Worm (Caenorhabditis elegans) whole organism, mixed stage, embryonic: ENCODE measurements around the gene brf-1.
A peak's percentile ranks its signal among the peaks of the same experiment; 100 is the strongest.

Source experiments
- M03D4.4 ChIP-seq: sonication (generic microtip); optimal IDR thresholded peaks from 2 replicates; lab custom pipeline; 2017; ENCODE audit warnings: mild to moderate bottlenecking, missing genetic modification characterization, missing compliant biosample characterization
- blmp-1 ChIP-seq: fragments of 150-350 bp; optimal IDR thresholded peaks from 2 replicates; lab custom pipeline; 2014; ENCODE audit warnings: missing biosample characterization, missing genetic modification characterization
- ceh-39 ChIP-seq: fragments of 150-350 bp; optimal IDR thresholded peaks from 2 replicates; lab custom pipeline; 2014; ENCODE audit warnings: missing biosample characterization, missing genetic modification characterization
- ceh-43 ChIP-seq: fragments of 200-800 bp; sonication (Bioruptor generic); optimal IDR thresholded peaks from 2 replicates; lab custom pipeline; 2018; ENCODE audit warnings: mild to moderate bottlenecking, missing genetic modification characterization, moderate library complexity, missing compliant biosample characterization
- ceh-83 ChIP-seq: fragments of 200-800 bp; sonication (Bioruptor generic); optimal IDR thresholded peaks from 2 replicates; lab custom pipeline; 2018; ENCODE audit warnings: mild to moderate bottlenecking, missing genetic modification characterization, missing compliant biosample characterization
- ces-1 ChIP-seq: fragments of 150-350 bp; optimal IDR thresholded peaks from 2 replicates; lab custom pipeline; 2014; ENCODE audit warnings: missing biosample characterization, missing genetic modification reagents, missing genetic modification characterization
- cnd-1 ChIP-seq: fragments of 200-800 bp; sonication (Bioruptor generic); optimal IDR thresholded peaks from 2 replicates; lab custom pipeline; 2018; ENCODE audit warnings: mild to moderate bottlenecking, missing genetic modification characterization, missing compliant biosample characterization
- drap-1 ChIP-seq: fragments of 200-800 bp; sonication (Bioruptor generic); optimal IDR thresholded peaks from 3 replicates; lab custom pipeline; 2018; ENCODE audit warnings: mild to moderate bottlenecking, missing genetic modification characterization, missing compliant biosample characterization
- elt-1 ChIP-seq: sonication (generic microtip); optimal IDR thresholded peaks from 2 replicates; lab custom pipeline; 2017; ENCODE audit warnings: missing genetic modification characterization, mild to moderate bottlenecking, missing compliant biosample characterization, antibody characterized with exemption, moderate library complexity, borderline replicate concordance; ENCODE audit not compliant: insufficient read depth
- elt-3 ChIP-seq: fragments of 150-350 bp; optimal IDR thresholded peaks from 2 replicates; lab custom pipeline; 2014; ENCODE audit warnings: missing biosample characterization, missing genetic modification characterization
- flh-1 ChIP-seq: fragments of 200-800 bp; sonication (Bioruptor generic); optimal IDR thresholded peaks from 2 replicates; lab custom pipeline; 2018; ENCODE audit warnings: mild to moderate bottlenecking, missing genetic modification characterization, moderate library complexity, missing compliant biosample characterization
- ham-2 ChIP-seq: fragments of 200-800 bp; sonication (Bioruptor generic); optimal IDR thresholded peaks from 2 replicates; lab custom pipeline; 2018; ENCODE audit warnings: mild to moderate bottlenecking, missing genetic modification characterization, missing compliant biosample characterization
- hlh-1 ChIP-seq: fragments of 150-350 bp; optimal IDR thresholded peaks from 2 replicates; lab custom pipeline; 2014; ENCODE audit warnings: missing biosample characterization, missing genetic modification reagents, missing genetic modification characterization
- lin-13 ChIP-seq: fragments of 150-350 bp; optimal IDR thresholded peaks from 2 replicates; lab custom pipeline; 2014; ENCODE audit warnings: missing biosample characterization, missing genetic modification characterization
- lin-32 ChIP-seq: fragments of 200-800 bp; sonication (Bioruptor generic); optimal IDR thresholded peaks from 2 replicates; lab custom pipeline; 2018; ENCODE audit warnings: mild to moderate bottlenecking, missing genetic modification characterization, missing compliant biosample characterization
- lsy-2 ChIP-seq: fragments of 150-350 bp; optimal IDR thresholded peaks from 2 replicates; lab custom pipeline; 2014; ENCODE audit warnings: missing biosample characterization, missing genetic modification characterization
- mep-1 ChIP-seq: fragments of 150-350 bp; optimal IDR thresholded peaks from 2 replicates; lab custom pipeline; 2017; ENCODE audit warnings: missing biosample characterization, missing genetic modification reagents, missing genetic modification characterization, inconsistent platforms
- mls-2 ChIP-seq: sonication (generic microtip); optimal IDR thresholded peaks from 2 replicates; lab custom pipeline; 2016; ENCODE audit warnings: mild to moderate bottlenecking, missing genetic modification characterization, moderate library complexity, missing compliant biosample characterization
- nhr-2 ChIP-seq: fragments of 150-350 bp; optimal IDR thresholded peaks from 2 replicates; lab custom pipeline; 2014; ENCODE audit warnings: missing biosample characterization, missing genetic modification characterization
- nhr-237 ChIP-seq: fragments of 150-350 bp; optimal IDR thresholded peaks from 2 replicates; lab custom pipeline; 2014; ENCODE audit warnings: missing biosample characterization, missing genetic modification characterization
- nhr-28 ChIP-seq: fragments of 150-350 bp; optimal IDR thresholded peaks from 2 replicates; lab custom pipeline; 2014; ENCODE audit warnings: missing biosample characterization, missing genetic modification characterization
- nhr-76 ChIP-seq: sonication (generic microtip); optimal IDR thresholded peaks from 2 replicates; lab custom pipeline; 2017; ENCODE audit warnings: missing biosample characterization, missing genetic modification characterization
- pha-4 ChIP-seq: fragments of 150-350 bp; optimal IDR thresholded peaks from 2 replicates; lab custom pipeline; 2018; ENCODE audit warnings: missing biosample characterization, missing genetic modification reagents, missing genetic modification characterization
- sem-2 ChIP-seq: fragments of 200-800 bp; sonication (Bioruptor generic); optimal IDR thresholded peaks from 2 replicates; lab custom pipeline; 2018; ENCODE audit warnings: mild to moderate bottlenecking, missing genetic modification characterization, missing compliant biosample characterization
- sptf-1 ChIP-seq: sonication (generic microtip); optimal IDR thresholded peaks from 2 replicates; lab custom pipeline; 2017; ENCODE audit warnings: mild to moderate bottlenecking, missing genetic modification characterization, moderate library complexity, missing compliant biosample characterization
- tbx-8 ChIP-seq: fragments of 200-800 bp; sonication (Bioruptor generic); optimal IDR thresholded peaks from 2 replicates; lab custom pipeline; 2018; ENCODE audit warnings: mild to moderate bottlenecking, missing genetic modification characterization, moderate library complexity, missing compliant biosample characterization
- unc-120 ChIP-seq: sonication (generic microtip); optimal IDR thresholded peaks from 2 replicates; lab custom pipeline; 2017; ENCODE audit warnings: missing genetic modification characterization, missing compliant biosample characterization; ENCODE audit not compliant: poor library complexity, severe bottlenecking
- unc-39 ChIP-seq: fragments of 150-350 bp; optimal IDR thresholded peaks from 2 replicates; lab custom pipeline; 2014; ENCODE audit warnings: missing biosample characterization, missing genetic modification characterization
- unc-62 ChIP-seq: fragments of 150-350 bp; optimal IDR thresholded peaks from 2 replicates; lab custom pipeline; 2014; ENCODE audit warnings: missing biosample characterization, missing genetic modification reagents, missing genetic modification characterization

brf-1 gene

ce11 chrII:7341572-7342303, 36.1 kb downstream of the brf-1 start:
- TF ChIP-seq ham-2, result no peak
- TF ChIP-seq unc-62 (GFP tag; lab: Kevin White, UChicago), result no peak
- no peak for TF ChIP-seq elt-1 (tag; lab: Kevin White, UChicago)
- no peak for TF ChIP-seq ceh-39 (tag; lab: Kevin White, UChicago)
- no peak for TF ChIP-seq M03D4.4 (tag; lab: Kevin White, UChicago)
- TF ChIP-seq nhr-237 (tag; lab: Kevin White, UChicago), result no peak
- no peak for TF ChIP-seq ceh-43 (GFP tag; lab: Kevin White, UChicago)
- no peak for TF ChIP-seq ces-1 (GFP tag; lab: Kevin White, UChicago)
- no peak for TF ChIP-seq lsy-2 (tag; lab: Kevin White, UChicago)
- TF ChIP-seq ceh-83 (GFP tag; lab: Kevin White, UChicago), result no peak
- TF ChIP-seq sem-2 (GFP tag; lab: Kevin White, UChicago), result no peak
- no peak for TF ChIP-seq unc-120 (tag; lab: Kevin White, UChicago)
- TF ChIP-seq sptf-1 (tag; lab: Kevin White, UChicago), result no peak
- TF ChIP-seq lin-32, result no peak
- TF ChIP-seq cnd-1 (tag; lab: Kevin White, UChicago), result no peak
- no peak for TF ChIP-seq pha-4

DNA sequence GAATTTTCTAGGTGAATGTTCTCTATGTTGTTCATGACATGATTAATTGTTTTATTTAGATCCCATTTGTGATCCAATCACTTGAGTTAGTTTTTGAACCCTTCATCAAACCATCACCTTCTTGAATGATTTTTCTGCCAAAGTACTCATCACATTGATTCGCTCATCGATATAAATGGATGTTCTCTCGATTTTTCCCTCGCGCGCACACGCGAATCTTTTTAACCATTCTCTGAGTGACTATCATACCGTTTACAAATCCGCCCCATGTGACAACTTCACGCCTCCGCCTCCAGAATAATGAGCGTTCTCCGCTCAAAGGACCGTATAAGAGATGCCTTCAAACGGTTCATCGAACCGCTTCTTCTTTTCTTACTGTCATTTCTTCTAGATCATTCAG, 37.2 kb downstream of the brf-1 start:
- TF ChIP-seq unc-62 (GFP tag; lab: Kevin White, UChicago), result no peak
- no peak for TF ChIP-seq lin-13 (tag; lab: Kevin White, UChicago)
- TF ChIP-seq hlh-1 (tag; lab: Kevin White, UChicago), result no peak

- no peak for TF ChIP-seq lin-32
- TF ChIP-seq ham-2, result peak; percentile 56
- TF ChIP-seq pha-4, result peak; percentile 70
- TF ChIP-seq, all 35 proteins: peak for 2
Measured at ce11 chrII:7343668-7344067, 38.0 kb downstream of the brf-1 start.

- no peak for TF ChIP-seq unc-62 (GFP tag; lab: Kevin White, UChicago)
- TF ChIP-seq mls-2, result no peak
- TF ChIP-seq ces-1 (GFP tag; lab: Kevin White, UChicago), result no peak
- TF ChIP-seq tbx-8 (GFP tag; lab: Kevin White, UChicago), result no peak
- TF ChIP-seq nhr-237 (tag; lab: Kevin White, UChicago), result no peak
- no peak for TF ChIP-seq M03D4.4 (tag; lab: Kevin White, UChicago)
- no peak for TF ChIP-seq elt-3 (tag; lab: Kevin White, UChicago)
- no peak for TF ChIP-seq hlh-1 (tag; lab: Kevin White, UChicago)
- no peak for TF ChIP-seq drap-1
- TF ChIP-seq nhr-28 (tag; lab: Kevin White, UChicago), result no peak
- TF ChIP-seq blmp-1 (tag; lab: Kevin White, UChicago), result no peak
- no peak for TF ChIP-seq unc-39 (tag; lab: Kevin White, UChicago)
- no peak for TF ChIP-seq lin-32
- TF ChIP-seq pha-4, result no peak
Measured at ce11 chrII:7345858-7346257, 40.2 kb downstream of the brf-1 start.

- TF ChIP-seq lin-32, result no peak
- no peak for TF ChIP-seq nhr-76 (tag; lab: Kevin White, UChicago)
- no peak for TF ChIP-seq mls-2
- TF ChIP-seq flh-1 (GFP tag; lab: Kevin White, UChicago), result no peak
- TF ChIP-seq pha-4, result no peak
- no peak for TF ChIP-seq cnd-1 (tag; lab: Kevin White, UChicago)
- TF ChIP-seq mep-1, result no peak
- TF ChIP-seq, all 35 proteins: peak for 0
Measured at ce11 chrII:7348063-7348462, 42.4 kb downstream of the brf-1 start.

DNA sequence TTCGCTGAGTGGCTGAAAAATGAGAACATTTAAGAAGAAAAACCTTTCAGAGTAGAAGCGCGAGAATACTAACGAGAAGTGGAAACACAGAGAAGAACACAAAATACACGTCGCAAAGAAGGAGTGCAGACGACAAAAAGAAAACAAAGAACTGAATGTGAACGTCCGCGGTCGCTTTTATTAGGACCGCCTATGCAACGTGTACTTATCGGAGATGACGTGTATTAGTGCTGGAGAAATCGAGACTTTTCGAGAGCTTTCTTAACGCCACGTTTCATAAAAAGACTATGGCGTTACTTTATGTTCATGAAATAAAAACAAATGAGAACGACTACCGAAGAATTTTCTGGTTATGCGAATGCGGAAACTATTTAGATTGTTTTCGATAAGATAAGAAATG, 46.8 kb downstream of the brf-1 start, which contains the start of gene hsp-4:
Gene hsp-4 (minus strand): TSS at position 139 of the 400 bp plus-strand sequence.
- peak; percentile 10 for TF ChIP-seq nhr-2 (tag; lab: Kevin White, UChicago)
- TF ChIP-seq unc-39 (tag; lab: Kevin White, UChicago), result no peak
